Worm (Caenorhabditis elegans) whole organism, mixed stage, embryonic: Measurements from ENCODE around the gene mog-2.

Experiments
- M03D4.4 ChIP-seq: sonication (generic microtip); optimal IDR thresholded peaks from 2 replicates; lab custom pipeline; 2017; ENCODE audit warnings: mild to moderate bottlenecking, missing genetic modification characterization, missing compliant biosample characterization
- blmp-1 ChIP-seq: fragments of 150-350 bp; optimal IDR thresholded peaks from 2 replicates; lab custom pipeline; 2014; ENCODE audit warnings: missing biosample characterization, missing genetic modification characterization
- ceh-39 ChIP-seq: fragments of 150-350 bp; optimal IDR thresholded peaks from 2 replicates; lab custom pipeline; 2014; ENCODE audit warnings: missing biosample characterization, missing genetic modification characterization
- ceh-43 ChIP-seq: fragments of 200-800 bp; sonication (Bioruptor generic); optimal IDR thresholded peaks from 2 replicates; lab custom pipeline; 2018; ENCODE audit warnings: mild to moderate bottlenecking, missing genetic modification characterization, moderate library complexity, missing compliant biosample characterization
- ceh-83 ChIP-seq: fragments of 200-800 bp; sonication (Bioruptor generic); optimal IDR thresholded peaks from 2 replicates; lab custom pipeline; 2018; ENCODE audit warnings: mild to moderate bottlenecking, missing genetic modification characterization, missing compliant biosample characterization
- ces-1 ChIP-seq: fragments of 150-350 bp; optimal IDR thresholded peaks from 2 replicates; lab custom pipeline; 2014; ENCODE audit warnings: missing biosample characterization, missing genetic modification reagents, missing genetic modification characterization
- cnd-1 ChIP-seq: fragments of 200-800 bp; sonication (Bioruptor generic); optimal IDR thresholded peaks from 2 replicates; lab custom pipeline; 2018; ENCODE audit warnings: mild to moderate bottlenecking, missing genetic modification characterization, missing compliant biosample characterization
- drap-1 ChIP-seq: fragments of 200-800 bp; sonication (Bioruptor generic); optimal IDR thresholded peaks from 3 replicates; lab custom pipeline; 2018; ENCODE audit warnings: mild to moderate bottlenecking, missing genetic modification characterization, missing compliant biosample characterization
- elt-1 ChIP-seq: sonication (generic microtip); optimal IDR thresholded peaks from 2 replicates; lab custom pipeline; 2017; ENCODE audit warnings: missing genetic modification characterization, mild to moderate bottlenecking, missing compliant biosample characterization, antibody characterized with exemption, moderate library complexity, borderline replicate concordance; ENCODE audit not compliant: insufficient read depth
- elt-3 ChIP-seq: fragments of 150-350 bp; optimal IDR thresholded peaks from 2 replicates; lab custom pipeline; 2014; ENCODE audit warnings: missing biosample characterization, missing genetic modification characterization
- flh-1 ChIP-seq: fragments of 200-800 bp; sonication (Bioruptor generic); optimal IDR thresholded peaks from 2 replicates; lab custom pipeline; 2018; ENCODE audit warnings: mild to moderate bottlenecking, missing genetic modification characterization, moderate library complexity, missing compliant biosample characterization
- ham-2 ChIP-seq: fragments of 200-800 bp; sonication (Bioruptor generic); optimal IDR thresholded peaks from 2 replicates; lab custom pipeline; 2018; ENCODE audit warnings: mild to moderate bottlenecking, missing genetic modification characterization, missing compliant biosample characterization
- hlh-1 ChIP-seq: fragments of 150-350 bp; optimal IDR thresholded peaks from 2 replicates; lab custom pipeline; 2014; ENCODE audit warnings: missing biosample characterization, missing genetic modification reagents, missing genetic modification characterization
- lin-13 ChIP-seq: fragments of 150-350 bp; optimal IDR thresholded peaks from 2 replicates; lab custom pipeline; 2014; ENCODE audit warnings: missing biosample characterization, missing genetic modification characterization
- lin-32 ChIP-seq: fragments of 200-800 bp; sonication (Bioruptor generic); optimal IDR thresholded peaks from 2 replicates; lab custom pipeline; 2018; ENCODE audit warnings: mild to moderate bottlenecking, missing genetic modification characterization, missing compliant biosample characterization
- mab-5 ChIP-seq: fragments of 150-350 bp; optimal IDR thresholded peaks from 2 replicates; lab custom pipeline; 2014; ENCODE audit warnings: missing biosample characterization, missing genetic modification characterization
- mep-1 ChIP-seq: fragments of 150-350 bp; optimal IDR thresholded peaks from 2 replicates; lab custom pipeline; 2017; ENCODE audit warnings: missing biosample characterization, missing genetic modification reagents, missing genetic modification characterization, inconsistent platforms
- mls-2 ChIP-seq: sonication (generic microtip); optimal IDR thresholded peaks from 2 replicates; lab custom pipeline; 2016; ENCODE audit warnings: mild to moderate bottlenecking, missing genetic modification characterization, moderate library complexity, missing compliant biosample characterization
- nhr-12 ChIP-seq: fragments of 150-350 bp; optimal IDR thresholded peaks from 2 replicates; lab custom pipeline; 2014; ENCODE audit warnings: missing biosample characterization, missing genetic modification characterization
- nhr-2 ChIP-seq: fragments of 150-350 bp; optimal IDR thresholded peaks from 2 replicates; lab custom pipeline; 2014; ENCODE audit warnings: missing biosample characterization, missing genetic modification characterization
- nhr-237 ChIP-seq: fragments of 150-350 bp; optimal IDR thresholded peaks from 2 replicates; lab custom pipeline; 2014; ENCODE audit warnings: missing biosample characterization, missing genetic modification characterization
- nhr-76 ChIP-seq: sonication (generic microtip); optimal IDR thresholded peaks from 2 replicates; lab custom pipeline; 2017; ENCODE audit warnings: missing biosample characterization, missing genetic modification characterization
- pha-4 ChIP-seq: fragments of 150-350 bp; optimal IDR thresholded peaks from 2 replicates; lab custom pipeline; 2018; ENCODE audit warnings: missing biosample characterization, missing genetic modification reagents, missing genetic modification characterization
- snpc-4 ChIP-seq: fragments of 150-350 bp; optimal IDR thresholded peaks from 2 replicates; lab custom pipeline; 2014; ENCODE audit warnings: missing biosample characterization, missing genetic modification characterization
- sptf-1 ChIP-seq: sonication (generic microtip); optimal IDR thresholded peaks from 2 replicates; lab custom pipeline; 2017; ENCODE audit warnings: mild to moderate bottlenecking, missing genetic modification characterization, moderate library complexity, missing compliant biosample characterization
- tbx-8 ChIP-seq: fragments of 200-800 bp; sonication (Bioruptor generic); optimal IDR thresholded peaks from 2 replicates; lab custom pipeline; 2018; ENCODE audit warnings: mild to moderate bottlenecking, missing genetic modification characterization, moderate library complexity, missing compliant biosample characterization
- unc-120 ChIP-seq: sonication (generic microtip); optimal IDR thresholded peaks from 2 replicates; lab custom pipeline; 2017; ENCODE audit warnings: missing genetic modification characterization, missing compliant biosample characterization; ENCODE audit not compliant: poor library complexity, severe bottlenecking
- unc-39 ChIP-seq: fragments of 150-350 bp; optimal IDR thresholded peaks from 2 replicates; lab custom pipeline; 2014; ENCODE audit warnings: missing biosample characterization, missing genetic modification characterization
- unc-62 ChIP-seq: fragments of 150-350 bp; optimal IDR thresholded peaks from 2 replicates; lab custom pipeline; 2014; ENCODE audit warnings: missing biosample characterization, missing genetic modification reagents, missing genetic modification characterization
- zip-8 ChIP-seq: fragments of 150-350 bp; optimal IDR thresholded peaks from 2 replicates; lab custom pipeline; 2014; ENCODE audit warnings: missing biosample characterization, missing genetic modification characterization
- ztf-11 ChIP-seq: fragments of 150-350 bp; optimal IDR thresholded peaks from 2 replicates; lab custom pipeline; 2014; ENCODE audit warnings: missing biosample characterization, missing genetic modification characterization

Gene mog-2

ce11 chrII:4359219-4359618, 35.1 kb downstream of the mog-2 start:
- TF ChIP-seq nhr-237 (no peak), cnd-1 (tag; lab: Kevin White, UChicago) (no peak), hlh-1 (tag; lab: Kevin White, UChicago) (no peak), lin-13 (tag; lab: Kevin White, UChicago) (no peak), unc-62 (no peak), ceh-43 (no peak)

DNA sequence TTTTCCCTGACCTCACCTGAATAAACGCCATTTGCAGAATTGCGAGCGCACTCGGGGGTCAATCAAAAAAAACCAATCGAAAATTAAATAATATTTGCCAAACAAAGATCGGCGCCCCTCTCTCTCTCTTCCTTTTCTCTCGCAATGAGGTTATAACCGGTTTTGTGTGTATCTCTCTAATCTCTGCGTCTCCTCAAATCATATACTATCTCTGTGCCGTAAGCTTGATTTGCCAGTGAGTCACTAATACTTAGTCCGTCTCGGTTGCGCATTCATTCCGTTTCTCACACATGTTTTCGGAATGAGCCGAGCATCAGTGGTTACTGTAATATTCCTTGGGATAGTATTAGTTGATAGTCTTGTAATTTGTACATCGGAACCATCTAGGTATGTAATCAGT, 37.9 kb downstream of the mog-2 start:
- TF ChIP-seq ceh-43 (no peak), nhr-12 (no peak), ztf-11 (tag; lab: Kevin White, UChicago) (no peak), unc-62 (no peak), cnd-1 (tag; lab: Kevin White, UChicago) (no peak), lin-13 (tag; lab: Kevin White, UChicago) (no peak), elt-3 (no peak), unc-39 (tag; lab: Kevin White, UChicago) (no peak), nhr-76 (tag; lab: Kevin White, UChicago) (no peak), pha-4 (tag; lab: Kevin White, UChicago) (no peak), sptf-1 (tag; lab: Kevin White, UChicago) (no peak), M03D4.4 (no peak), lin-32 (GFP tag; lab: Kevin White, UChicago) (no peak), unc-120 (no peak), snpc-4 (tag; lab: Kevin White, UChicago) (no peak), mls-2 (tag; lab: Kevin White, UChicago) (no peak), flh-1 (GFP tag; lab: Kevin White, UChicago) (no peak), drap-1 (GFP tag; lab: Kevin White, UChicago) (no peak), elt-1 (tag; lab: Kevin White, UChicago) (no peak)

DNA sequence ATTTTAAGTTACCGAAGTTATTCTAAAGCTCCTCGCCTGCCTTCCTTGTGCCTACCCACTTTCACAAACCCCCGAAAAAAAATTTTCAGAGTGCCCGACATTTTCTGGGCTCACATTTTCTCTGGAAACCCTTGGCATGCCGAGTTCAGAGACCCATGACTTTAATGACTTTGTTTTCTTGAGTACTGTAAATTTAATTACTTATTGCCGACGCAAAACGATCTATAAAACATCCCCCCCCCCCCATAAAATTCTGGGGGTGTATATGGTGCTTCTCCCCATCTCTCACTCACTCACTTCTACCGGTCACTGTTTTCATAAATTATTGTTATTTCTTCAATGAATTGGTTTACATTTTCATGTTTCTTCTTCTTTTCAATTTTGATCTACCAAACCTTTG, 43.8 kb downstream of the mog-2 start, which contains the start of gene try-9:
Gene try-9, plus strand, starts transcription at position 301 of the 400 bp plus-strand sequence.
- TF ChIP-seq ces-1 (GFP tag; lab: Kevin White, UChicago) (no peak), flh-1 (GFP tag; lab: Kevin White, UChicago) (no peak), mep-1 (tag; lab: Kevin White, UChicago) (no peak), ceh-43 (no peak), nhr-76 (tag; lab: Kevin White, UChicago) (no peak), cnd-1 (tag; lab: Kevin White, UChicago) (no peak), hlh-1 (tag; lab: Kevin White, UChicago) (no peak), nhr-2 (tag; lab: Kevin White, UChicago) (no peak), ham-2 (GFP tag; lab: Kevin White, UChicago) (no peak), snpc-4 (tag; lab: Kevin White, UChicago) (no peak), mab-5 (no peak), ztf-11 (tag; lab: Kevin White, UChicago) (no peak), ceh-39 (tag; lab: Kevin White, UChicago) (no peak), ceh-83 (GFP tag; lab: Kevin White, UChicago) (no peak), pha-4 (tag; lab: Kevin White, UChicago) (no peak), unc-62 (no peak), zip-8 (tag; lab: Kevin White, UChicago) (no peak), unc-39 (tag; lab: Kevin White, UChicago) (no peak), lin-32 (GFP tag; lab: Kevin White, UChicago) (no peak)

DNA sequence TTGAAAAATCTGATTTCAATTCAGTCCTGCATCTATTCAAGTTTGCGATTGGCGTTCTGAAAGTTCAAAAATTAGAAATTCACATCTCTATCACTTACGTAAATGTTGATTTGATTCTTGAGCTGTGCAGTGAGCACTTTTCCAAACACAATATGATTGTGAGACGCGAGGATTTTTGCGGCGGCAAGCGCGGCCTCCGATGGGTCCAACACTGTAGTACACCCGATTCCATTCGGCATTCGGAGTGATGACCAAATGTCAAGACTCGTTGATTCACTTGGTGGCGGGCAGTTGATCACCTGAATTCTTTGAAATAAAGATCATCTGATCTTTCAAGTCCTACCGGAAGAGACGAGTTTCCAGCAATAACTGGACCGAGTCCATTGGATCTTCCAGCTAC, 45.6 kb downstream of the mog-2 start:
- TF ChIP-seq tbx-8 (GFP tag; lab: Kevin White, UChicago) (no peak), sptf-1 (tag; lab: Kevin White, UChicago) (no peak), ztf-11 (tag; lab: Kevin White, UChicago) (no peak), blmp-1 (tag; lab: Kevin White, UChicago) (no peak), lin-13 (tag; lab: Kevin White, UChicago) (no peak)
- TF ChIP-seq, all 35 proteins: peak for 0

ce11 chrII:4370842-4371241, 46.7 kb downstream of the mog-2 start:
- no peak for TF ChIP-seq mep-1 (tag; lab: Kevin White, UChicago)
- TF ChIP-seq drap-1 (GFP tag; lab: Kevin White, UChicago), result no peak
- TF ChIP-seq ceh-39 (tag; lab: Kevin White, UChicago), result no peak
